Fruit fly (Drosophila melanogaster) whole organism, adult: ENCODE results near the gene CdGAPr.
A peak's percentile ranks its signal among the peaks of the same experiment; 100 is the strongest.

Experiments
- CG11617 ChIP-seq: fragments of 200-800 bp; sonication (Bioruptor generic); optimal IDR thresholded peaks from 2 replicates; lab custom pipeline; 2017; ENCODE audit warnings: mild to moderate bottlenecking, missing biosample characterization, missing genetic modification reagents, missing genetic modification characterization
- CG12768 ChIP-seq: fragments of 200-800 bp; sonication (Bioruptor generic); optimal IDR thresholded peaks from 2 replicates; lab custom pipeline; 2017; ENCODE audit warnings: missing biosample characterization, missing genetic modification characterization, mild to moderate bottlenecking, moderate library complexity, missing genetic modification reagents
- CG14711 ChIP-seq: fragments of 200-800 bp; sonication (Bioruptor generic); optimal IDR thresholded peaks from 2 replicates; lab custom pipeline; 2018; ENCODE audit warnings: missing biosample characterization, mild to moderate bottlenecking, missing genetic modification characterization, moderate library complexity
- CG1620 ChIP-seq: fragments of 200-800 bp; sonication (Bioruptor generic); optimal IDR thresholded peaks from 2 replicates; lab custom pipeline; 2016; ENCODE audit warnings: missing biosample characterization, missing genetic modification characterization
- CG33017 ChIP-seq: fragments of 200-800 bp; sonication (Bioruptor generic); optimal IDR thresholded peaks from 2 replicates; lab custom pipeline; 2018; ENCODE audit warnings: missing biosample characterization, mild to moderate bottlenecking, missing genetic modification characterization, moderate library complexity
- CG5204 ChIP-seq: fragments of 200-800 bp; sonication (Bioruptor generic); optimal IDR thresholded peaks from 2 replicates; lab custom pipeline; 2016; ENCODE audit warnings: missing biosample characterization, missing genetic modification characterization
- CG7045 ChIP-seq: fragments of 200-800 bp; sonication (Bioruptor generic); optimal IDR thresholded peaks from 2 replicates; lab custom pipeline; 2017; ENCODE audit warnings: missing biosample characterization, mild to moderate bottlenecking, missing genetic modification characterization
- CG7101 ChIP-seq: fragments of 200-800 bp; sonication (Bioruptor generic); optimal IDR thresholded peaks from 2 replicates; lab custom pipeline; 2018; ENCODE audit warnings: missing biosample characterization, mild to moderate bottlenecking, missing genetic modification characterization, moderate library complexity
- Clk ChIP-seq: fragments of 200-800 bp; sonication (Bioruptor generic); optimal IDR thresholded peaks from 2 replicates; lab custom pipeline; 2017; ENCODE audit warnings: missing biosample characterization, missing genetic modification characterization
- Crg-1 ChIP-seq: fragments of 200-800 bp; sonication (Bioruptor generic); optimal IDR thresholded peaks from 2 replicates; lab custom pipeline; 2016; ENCODE audit warnings: missing biosample characterization, missing genetic modification characterization
- Hr96 ChIP-seq: fragments of 200-800 bp; sonication (Bioruptor generic); optimal IDR thresholded peaks from 2 replicates; lab custom pipeline; 2016; ENCODE audit warnings: missing biosample characterization, missing genetic modification characterization
- Mnt ChIP-seq: fragments of 200-800 bp; sonication (Bioruptor generic); optimal IDR thresholded peaks from 2 replicates; lab custom pipeline; 2016; ENCODE audit warnings: missing biosample characterization, mild to moderate bottlenecking, missing genetic modification characterization
- bab1 ChIP-seq: fragments of 200-800 bp; sonication (Bioruptor generic); optimal IDR thresholded peaks from 3 replicates; lab custom pipeline; 2019; ENCODE audit warnings: missing biosample characterization, mild to moderate bottlenecking, missing genetic modification characterization, moderate library complexity
- cic ChIP-seq: fragments of 200-800 bp; sonication (Bioruptor generic); optimal IDR thresholded peaks from 2 replicates; lab custom pipeline; 2017; ENCODE audit warnings: missing biosample characterization, mild to moderate bottlenecking, missing genetic modification characterization, moderate library complexity
- cnc ChIP-seq, 2 experiments: fragments of >200 bp; optimal IDR thresholded peaks; 2 replicates each; lab custom pipeline; 2017
- kay ChIP-seq: fragments of 200-800 bp; sonication (Bioruptor generic); peaks from one replicate; lab custom pipeline; 2016; ENCODE audit warnings: missing biosample characterization, missing genetic modification characterization, borderline replicate concordance
- ovo ChIP-seq: fragments of 200-800 bp; sonication (Bioruptor generic); optimal IDR thresholded peaks from 2 replicates; lab custom pipeline; 2016; ENCODE audit warnings: missing biosample characterization, missing genetic modification characterization
- pad ChIP-seq: fragments of 200-800 bp; sonication (Bioruptor generic); optimal IDR thresholded peaks from 3 replicates; lab custom pipeline; 2017; ENCODE audit warnings: missing biosample characterization, missing genetic modification characterization, mild to moderate bottlenecking, moderate library complexity, missing genetic modification reagents
- tj ChIP-seq: fragments of 200-800 bp; sonication (Bioruptor generic); optimal IDR thresholded peaks from 3 replicates; lab custom pipeline; 2017; ENCODE audit warnings: missing biosample characterization, mild to moderate bottlenecking, missing genetic modification characterization, moderate library complexity
- toe ChIP-seq: fragments of 200-800 bp; sonication (Bioruptor generic); optimal IDR thresholded peaks from 2 replicates; lab custom pipeline; 2016; ENCODE audit warnings: missing biosample characterization, missing genetic modification characterization

Gene CdGAPr

dm6 chr2L:19774278-19774677 is 17.4 kb downstream of the CdGAPr start:
- TF ChIP-seq CG33017 (tag; lab: Kevin White, UChicago) (no peak), Mnt (no peak), Crg-1 (GFP tag; lab: Kevin White, UChicago) (no peak), CG11617 (GFP tag; lab: Kevin White, UChicago) (no peak), kay (GFP tag; lab: Kevin White, UChicago) (no peak)

- TF ChIP-seq CG1620 (GFP tag; lab: Kevin White, UChicago): no peak
- TF ChIP-seq CG7045 (GFP tag; lab: Kevin White, UChicago): no peak
- no peak for TF ChIP-seq cic
- TF ChIP-seq CG7101 (tag; lab: Kevin White, UChicago): no peak
- no peak for TF ChIP-seq CG5204 (GFP tag; lab: Kevin White, UChicago)
- TF ChIP-seq cnc (optimal IDR thresholded peaks at IDR 0.05; lab: Kevin White, UChicago): no peak
- TF ChIP-seq toe (GFP tag; lab: Kevin White, UChicago): no peak
- no peak for TF ChIP-seq Hr96
Measured at dm6 chr2L:19769703-19770102, 22.0 kb downstream of the CdGAPr start.

dm6 chr2L:19768967-19769366 is 22.7 kb downstream of the CdGAPr start, which contains the start of gene bsh:
bsh (minus strand) TSS chr2L:19769067.
- TF ChIP-seq CG12768 (GFP tag; lab: Kevin White, UChicago) (no peak), ovo (GFP tag; lab: Kevin White, UChicago) (no peak), CG1620 (GFP tag; lab: Kevin White, UChicago) (no peak), kay (GFP tag; lab: Kevin White, UChicago) (no peak), Crg-1 (GFP tag; lab: Kevin White, UChicago) (no peak), CG5204 (GFP tag; lab: Kevin White, UChicago) (no peak), toe (GFP tag; lab: Kevin White, UChicago) (no peak), CG11617 (GFP tag; lab: Kevin White, UChicago) (no peak)

dm6 chr2L:19765406-19765805 is 26.3 kb downstream of the CdGAPr start:
- TF ChIP-seq CG12768 (GFP tag; lab: Kevin White, UChicago): no peak
- no peak for TF ChIP-seq CG7101 (tag; lab: Kevin White, UChicago)
- no peak for TF ChIP-seq CG7045 (GFP tag; lab: Kevin White, UChicago)
- TF ChIP-seq ovo (GFP tag; lab: Kevin White, UChicago): no peak
- no peak for TF ChIP-seq CG5204 (GFP tag; lab: Kevin White, UChicago)
- no peak for TF ChIP-seq CG14711 (tag; lab: Kevin White, UChicago)
- no peak for TF ChIP-seq CG11617 (GFP tag; lab: Kevin White, UChicago)

DNA sequence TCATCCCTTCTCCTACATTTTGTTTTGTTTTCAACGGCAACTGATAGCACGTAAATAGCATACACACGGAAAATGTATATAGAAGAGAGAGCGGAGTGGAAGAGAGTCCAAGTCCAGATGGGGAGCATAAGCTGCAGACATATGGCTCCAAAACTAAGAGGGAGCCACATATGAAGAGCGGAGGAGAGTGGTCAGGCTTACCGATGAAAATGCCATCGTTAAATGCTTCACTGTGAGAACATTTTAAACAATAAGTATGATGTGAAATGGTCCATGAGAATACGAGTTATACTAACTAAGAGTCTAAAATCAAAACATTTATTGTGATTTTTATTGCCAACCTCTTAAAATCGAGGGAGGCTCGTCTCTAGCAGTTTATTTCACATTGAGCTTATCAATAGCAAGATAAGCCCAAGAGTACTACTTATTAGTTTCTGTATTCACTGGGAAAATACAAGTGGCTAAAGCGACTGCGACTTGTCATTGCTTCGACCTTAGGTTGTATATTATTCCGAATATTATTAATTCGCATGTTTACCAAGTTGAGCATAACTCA is 27.0 kb downstream of the CdGAPr start:
- no peak for TF ChIP-seq cic
- TF ChIP-seq tj (GFP tag; lab: Kevin White, UChicago): no peak
- TF ChIP-seq pad (GFP tag; lab: Kevin White, UChicago): no peak
- TF ChIP-seq CG11617 (GFP tag; lab: Kevin White, UChicago): no peak
- TF ChIP-seq bab1: no peak

DNA sequence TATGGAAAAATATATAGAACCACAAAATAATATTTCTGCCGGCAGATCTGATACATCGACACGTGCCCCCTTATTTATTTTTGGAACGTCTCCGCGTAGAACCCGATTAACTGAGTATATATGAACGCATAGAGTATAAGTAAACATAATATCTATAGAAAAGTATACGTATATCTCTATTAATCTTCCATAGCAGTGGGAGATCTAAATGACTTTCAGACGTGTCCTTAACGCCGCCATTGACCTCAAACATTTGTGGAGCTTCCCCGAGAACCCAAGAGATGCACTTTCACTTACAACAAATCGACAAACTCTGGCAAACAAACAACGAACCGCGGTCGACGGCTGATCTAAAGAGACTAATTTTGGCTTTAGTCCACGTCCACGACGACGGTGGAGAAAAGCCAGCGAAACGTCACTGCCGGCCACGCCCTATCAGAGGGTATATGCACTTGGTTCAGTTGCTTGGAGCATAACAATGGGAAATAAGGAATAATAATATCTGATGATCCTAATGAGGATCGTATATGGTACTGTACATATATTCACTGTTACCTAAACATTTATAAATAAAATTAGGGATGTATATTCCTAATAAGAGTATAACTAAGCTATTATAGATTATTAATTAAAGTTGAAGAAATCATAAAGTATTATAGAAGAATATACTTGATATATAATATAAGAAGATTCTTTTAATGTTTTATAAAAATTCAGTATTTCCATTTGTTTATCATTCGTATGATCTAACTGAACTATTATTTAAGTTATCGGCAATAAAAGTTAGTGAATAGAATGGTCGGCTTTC is 27.7 kb downstream of the CdGAPr start, which contains the start of gene fbp:
Gene fbp (minus strand): TSS at position 364 of the 808 bp plus-strand sequence.
- TF ChIP-seq CG5204 (GFP tag; lab: Kevin White, UChicago) (peak; percentile 30), tj (GFP tag; lab: Kevin White, UChicago) (peak; percentile 47), bab1 (peak; percentile 33), ovo (GFP tag; lab: Kevin White, UChicago) (peak; percentile 45), CG1620 (GFP tag; lab: Kevin White, UChicago) (peak; percentile 30), cic (peak; percentile 12), Crg-1 (GFP tag; lab: Kevin White, UChicago) (no peak), Mnt (peak; percentile 54), CG33017 (tag; lab: Kevin White, UChicago) (peak; percentile 46), Clk (GFP tag; lab: Kevin White, UChicago) (no peak), kay (GFP tag; lab: Kevin White, UChicago) (peak; percentile 39), CG7101 (tag; lab: Kevin White, UChicago) (peak; percentile 68), cnc (optimal IDR thresholded peaks at IDR 0.05; lab: Kevin White, UChicago) (no peak), Hr96 (peak; percentile 26), CG12768 (GFP tag; lab: Kevin White, UChicago) (no peak), CG7045 (GFP tag; lab: Kevin White, UChicago) (peak; percentile 40), pad (GFP tag; lab: Kevin White, UChicago) (peak; percentile 83), toe (GFP tag; lab: Kevin White, UChicago) (no peak), CG14711 (tag; lab: Kevin White, UChicago) (peak; percentile 36), CG11617 (GFP tag; lab: Kevin White, UChicago) (peak; percentile 89)
